Fruit fly (Drosophila melanogaster): Measurements from ENCODE around the gene CG32436.

DNA sequence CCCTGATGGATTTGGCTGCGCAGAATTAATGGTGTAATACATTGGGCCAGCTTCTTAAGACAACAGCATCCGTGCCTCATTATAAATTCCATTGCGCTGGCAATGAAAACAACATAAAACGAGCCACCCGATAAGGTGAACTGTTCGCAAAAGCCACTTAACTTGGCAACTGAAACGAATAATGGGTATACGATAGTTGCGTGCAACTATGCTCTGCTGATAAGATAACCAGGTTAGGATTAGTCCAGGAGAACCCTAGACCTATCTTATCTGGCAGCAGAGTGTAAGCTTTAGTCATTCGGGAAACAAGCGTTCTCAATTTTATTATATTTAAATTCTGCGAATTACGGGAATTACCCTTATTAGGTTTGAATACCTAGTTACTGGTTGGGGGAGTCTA is 46.6 kb downstream of the CG32436 start:
- TF ChIP-seq Abd-B (GFP tag; optimal IDR thresholded peaks at IDR 0.05) (no peak), dsf (GFP tag; optimal IDR thresholded peaks at IDR 0.05; ENCODE audit: borderline replicate concordance) (no peak), psq (GFP tag; optimal IDR thresholded peaks at IDR 0.05) (no peak), Dfd (GFP tag; optimal IDR thresholded peaks at IDR 0.05) (no peak), OdsH (GFP tag; optimal IDR thresholded peaks at IDR 0.05) (no peak)

Data from whole organism, wandering third instar larva.